Worm (Caenorhabditis elegans) whole organism, early embryonic: ENCODE results near the gene gos-28.

Experiments used
- B0310.2 ChIP-seq: sonication (generic microtip); optimal IDR thresholded peaks from 2 replicates; lab custom pipeline; 2016; ENCODE audit warnings: mild to moderate bottlenecking, missing genetic modification characterization, missing compliant biosample characterization
- F13C5.2 ChIP-seq: sonication (generic microtip); optimal IDR thresholded peaks from 2 replicates; lab custom pipeline; 2017; ENCODE audit warnings: mild to moderate bottlenecking, missing genetic modification characterization, inconsistent platforms, missing compliant biosample characterization
- aly-1 ChIP-seq: sonication (generic microtip); optimal IDR thresholded peaks from 2 replicates; lab custom pipeline; 2016; ENCODE audit warnings: missing genetic modification characterization, missing compliant biosample characterization
- ama-1 ChIP-seq: fragments of 150-350 bp; optimal IDR thresholded peaks from 2 replicates; lab custom pipeline; 2014
- ceh-13 ChIP-seq: fragments of 200-800 bp; sonication (Bioruptor generic); optimal IDR thresholded peaks from 2 replicates; lab custom pipeline; 2018; ENCODE audit warnings: mild to moderate bottlenecking, missing genetic modification characterization, missing compliant biosample characterization
- ceh-36 ChIP-seq: sonication (generic microtip); optimal IDR thresholded peaks from 2 replicates; lab custom pipeline; 2016; ENCODE audit warnings: missing genetic modification characterization, inconsistent platforms, missing compliant biosample characterization
- ets-7 ChIP-seq: sonication (generic microtip); optimal IDR thresholded peaks from 2 replicates; lab custom pipeline; 2016; ENCODE audit warnings: missing genotype, missing genetic modification characterization, missing compliant biosample characterization
- flt-1 ChIP-seq: fragments of 200-800 bp; sonication (Bioruptor generic); IDR thresholded peaks from 2 replicates; pipeline ENCODE4 v1.3.6; 2022; ENCODE audit warnings: missing genetic modification characterization, missing compliant biosample characterization
- hmbx-1 ChIP-seq: sonication (generic microtip); optimal IDR thresholded peaks from 2 replicates; lab custom pipeline; 2016; ENCODE audit warnings: mild to moderate bottlenecking, missing genetic modification characterization, missing compliant biosample characterization
- hmg-4 ChIP-seq: fragments of 200-800 bp; sonication (Bioruptor generic); optimal IDR thresholded peaks from 2 replicates; lab custom pipeline; 2018; ENCODE audit warnings: mild to moderate bottlenecking, missing genetic modification characterization, missing compliant biosample characterization
- hnd-1 ChIP-seq: sonication (generic microtip); optimal IDR thresholded peaks from 2 replicates; lab custom pipeline; 2016; ENCODE audit warnings: missing genetic modification characterization, missing compliant biosample characterization
- pes-1 ChIP-seq: fragments of 200-800 bp; sonication (Bioruptor generic); IDR thresholded peaks from 2 replicates; pipeline ENCODE4 v1.3.6; 2022; ENCODE audit warnings: missing genetic modification reagents, missing genetic modification characterization, missing compliant biosample characterization
- scrt-1 ChIP-seq: fragments of 200-800 bp; sonication (Bioruptor generic); IDR thresholded peaks from 2 replicates; pipeline ENCODE4 v1.3.6; 2022; ENCODE audit warnings: missing genetic modification characterization, missing compliant biosample characterization
- sea-1 ChIP-seq: fragments of 200-800 bp; sonication (Bioruptor generic); conservative IDR thresholded peaks from 2 replicates; pipeline ENCODE4 v1.3.6; 2022; ENCODE audit warnings: missing genetic modification characterization, missing compliant biosample characterization
- tbx-11 ChIP-seq: fragments of 200-800 bp; sonication (Bioruptor generic); IDR thresholded peaks from 2 replicates; pipeline ENCODE4 v1.3.6; 2022; ENCODE audit warnings: missing genetic modification characterization, missing compliant biosample characterization
- tbx-37 ChIP-seq: fragments of 200-800 bp; sonication (Bioruptor generic); conservative IDR thresholded peaks from 2 replicates; pipeline ENCODE4 v1.3.6; 2022; ENCODE audit warnings: missing genetic modification reagents, missing genetic modification characterization, missing compliant biosample characterization
- tra-4 ChIP-seq: sonication (generic microtip); optimal IDR thresholded peaks from 2 replicates; lab custom pipeline; 2017; ENCODE audit warnings: missing genetic modification characterization, missing compliant biosample characterization

Gene gos-28

DNA sequence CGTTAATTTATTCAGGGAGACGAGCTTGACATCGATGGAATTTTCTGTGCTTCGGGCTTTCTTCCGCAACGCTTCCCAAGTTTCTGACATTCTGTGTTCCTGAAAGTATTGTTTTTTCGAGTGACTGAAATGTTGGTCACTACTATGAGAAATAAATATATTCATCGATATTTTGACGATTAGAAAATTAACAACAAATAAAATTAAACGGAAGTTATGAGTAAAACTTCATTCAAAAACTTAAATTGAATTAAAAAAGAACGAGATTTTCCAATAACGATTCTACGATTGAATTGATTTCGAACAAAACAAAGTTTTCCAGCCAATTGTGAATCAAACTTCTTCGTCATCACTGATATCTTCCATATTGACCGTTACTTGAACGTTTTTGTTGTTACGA is at the start of gene gos-28:
TSS of gene gos-28 (minus strand) at position 101 of the 400 bp plus-strand sequence.
- TF ChIP-seq ets-7 (tag; lab: Kevin White, UChicago) = no peak

DNA sequence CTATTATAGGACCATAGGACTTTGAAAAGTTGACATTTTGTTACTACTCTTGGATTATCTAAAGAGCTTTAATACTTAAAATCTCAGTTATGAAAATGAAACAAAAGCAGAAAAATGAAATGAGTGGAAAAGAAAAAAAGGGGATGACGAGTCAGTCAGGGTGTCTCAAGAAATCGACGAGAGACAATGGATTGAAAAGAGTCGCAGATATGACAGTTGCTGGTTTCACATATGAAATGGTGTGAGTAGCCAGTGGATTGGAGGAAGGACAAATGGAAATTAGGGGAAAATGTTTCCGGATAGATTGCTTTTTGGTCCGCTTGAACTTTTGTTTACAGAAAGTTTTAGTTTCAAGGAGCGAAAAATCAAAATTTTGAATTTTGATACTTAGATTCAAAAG is 48.2 kb upstream of the gos-28 start:
- no peak for TF ChIP-seq ceh-13 (GFP tag; lab: Kevin White, UChicago)
- TF ChIP-seq tra-4 (tag; lab: Kevin White, UChicago) = no peak
- TF ChIP-seq pes-1 (GFP tag; lab: Robert Waterston, UW) = no peak
- no peak for TF ChIP-seq hmbx-1 (tag; lab: Kevin White, UChicago)
- no peak for TF ChIP-seq scrt-1
- TF ChIP-seq ceh-36 = no peak
- no peak for TF ChIP-seq F13C5.2 (tag; lab: Kevin White, UChicago)

DNA sequence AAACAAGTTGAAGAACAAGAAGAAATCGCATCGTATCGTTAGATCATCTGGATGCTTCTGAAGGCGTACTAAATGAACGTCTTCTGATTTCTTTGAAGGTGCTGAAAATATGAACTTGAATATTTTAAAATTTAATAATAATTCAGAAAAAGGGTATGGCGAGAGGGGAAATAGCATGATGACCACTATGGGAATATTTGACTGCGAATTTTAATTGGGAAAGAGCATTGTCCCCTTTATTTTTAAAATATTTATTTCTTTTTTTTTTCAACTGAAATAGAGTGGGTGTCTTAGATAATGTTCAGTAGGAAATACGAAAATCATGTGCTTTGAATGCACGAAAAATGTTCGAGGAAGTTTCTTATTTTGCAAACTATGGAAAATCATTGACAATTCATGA is 46.4 kb upstream of the gos-28 start, which contains the start of gene lgc-50:
TSS of gene lgc-50 (minus strand) at position 101 of the 400 bp plus-strand sequence.
- TF ChIP-seq tbx-37 (GFP tag; lab: Robert Waterston, UW) (no peak), B0310.2 (tag; lab: Kevin White, UChicago) (no peak), hmg-4 (GFP tag; lab: Kevin White, UChicago) (no peak), ama-1 (lab: Kevin White, UChicago) (no peak), aly-1 (tag; lab: Kevin White, UChicago) (no peak), ceh-36 (no peak), sea-1 (no peak), tra-4 (tag; lab: Kevin White, UChicago) (no peak)

DNA sequence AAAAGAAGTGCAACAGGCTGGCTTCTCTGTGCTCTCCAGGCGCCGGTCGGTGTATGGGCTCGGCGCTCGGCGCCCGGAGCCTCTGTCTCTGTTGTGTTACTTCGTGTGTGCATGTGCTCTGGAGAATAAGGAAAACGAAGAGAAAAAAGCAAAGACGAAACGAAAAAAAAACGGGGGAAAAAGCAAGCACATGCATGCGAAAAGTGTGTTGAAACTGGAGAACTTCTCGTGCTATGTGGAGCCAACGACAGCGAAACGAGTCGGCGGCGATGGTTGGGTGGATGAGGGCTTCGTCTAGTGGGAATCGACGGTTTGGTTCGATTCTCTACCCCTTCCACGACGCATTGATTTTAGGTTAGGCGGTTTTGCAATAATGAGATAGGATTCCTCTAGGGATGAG is 38.4 kb upstream of the gos-28 start:
- TF ChIP-seq pes-1 (GFP tag; lab: Robert Waterston, UW) = no peak
- no peak for TF ChIP-seq flt-1 (GFP tag; lab: Robert Waterston, UW)
- no peak for TF ChIP-seq scrt-1
- TF ChIP-seq ama-1 (lab: Kevin White, UChicago) = no peak
- no peak for TF ChIP-seq hnd-1 (tag; lab: Kevin White, UChicago)
- no peak for TF ChIP-seq ets-7 (tag; lab: Kevin White, UChicago)
- no peak for TF ChIP-seq F13C5.2 (tag; lab: Kevin White, UChicago)

DNA sequence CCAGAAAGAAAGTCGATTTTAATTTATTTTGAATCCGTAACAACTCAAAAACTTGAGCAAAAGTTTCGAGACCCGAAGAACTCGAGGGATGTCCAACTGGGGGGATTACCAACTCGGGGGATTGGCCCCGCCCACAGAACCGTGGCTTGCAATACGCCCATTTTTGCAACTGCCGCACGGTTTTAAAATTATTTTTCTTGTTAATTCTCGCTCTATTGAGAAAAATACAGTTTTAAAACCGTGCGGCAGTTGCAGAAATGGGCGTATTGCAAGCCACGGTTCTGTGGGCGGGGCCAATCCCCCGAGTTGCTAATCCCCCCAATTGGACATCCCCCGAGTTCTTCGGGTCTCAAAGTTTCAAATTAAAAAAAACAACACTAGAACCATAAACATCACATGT is 37.6 kb upstream of the gos-28 start:
- TF ChIP-seq pes-1 (GFP tag; lab: Robert Waterston, UW) = peak; percentile 44; the same call in 1 of the 2 replicates

DNA sequence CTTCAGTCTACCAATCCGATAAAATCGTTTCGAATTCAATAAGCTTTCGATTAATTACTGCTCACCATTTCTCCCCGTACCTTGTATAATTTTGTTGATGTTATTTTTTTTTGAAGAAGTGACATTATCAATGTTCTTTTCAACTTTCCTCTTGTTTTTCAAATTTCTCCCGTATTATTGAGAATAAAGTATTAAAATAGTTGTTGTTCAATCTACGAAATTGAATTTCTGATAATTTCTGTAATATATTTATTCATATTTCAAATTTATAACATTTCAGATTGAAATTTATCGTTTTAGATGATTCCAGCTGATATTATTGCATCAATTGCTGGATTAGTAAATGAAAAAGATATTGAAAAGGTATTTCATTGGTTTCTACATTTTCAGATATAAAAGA is 37.0 kb upstream of the gos-28 start, which contains the start of gene trd-1:
TSS of gene trd-1 (plus strand) at position 301 of the 400 bp plus-strand sequence.
- no peak for TF ChIP-seq ceh-13 (GFP tag; lab: Kevin White, UChicago)
- TF ChIP-seq pes-1 (GFP tag; lab: Robert Waterston, UW) = no peak
- TF ChIP-seq hnd-1 (tag; lab: Kevin White, UChicago) = no peak
- no peak for TF ChIP-seq aly-1 (tag; lab: Kevin White, UChicago)

DNA sequence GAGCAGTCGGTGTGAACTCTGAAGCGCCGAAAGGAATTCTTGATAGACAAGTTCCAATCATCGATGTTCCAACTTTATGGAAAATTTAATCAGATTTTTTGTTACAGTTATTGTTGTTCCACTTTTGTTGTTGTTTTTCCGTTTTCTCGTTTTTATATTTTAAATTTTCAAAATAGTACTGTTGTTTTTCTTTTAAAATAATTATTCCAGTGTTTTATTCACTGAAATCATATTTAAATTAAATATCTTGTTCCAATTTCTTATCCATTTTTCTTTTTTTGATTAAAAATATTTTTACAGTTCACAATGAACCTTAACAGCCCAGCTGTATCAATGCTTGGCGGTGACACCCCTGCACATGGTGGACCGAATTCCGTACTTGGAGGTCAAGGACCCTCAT is 34.8 kb upstream of the gos-28 start, which contains the start of gene tbp-1:
TSS of gene tbp-1 (plus strand) at position 301 of the 400 bp plus-strand sequence.
- TF ChIP-seq flt-1 (GFP tag; lab: Robert Waterston, UW) = no peak
- TF ChIP-seq F13C5.2 (tag; lab: Kevin White, UChicago) = no peak
- TF ChIP-seq pes-1 (GFP tag; lab: Robert Waterston, UW) = no peak
- TF ChIP-seq ceh-36 = no peak
- TF ChIP-seq aly-1 (tag; lab: Kevin White, UChicago) = no peak
- no peak for TF ChIP-seq B0310.2 (tag; lab: Kevin White, UChicago)
- TF ChIP-seq sea-1 = no peak
- no peak for TF ChIP-seq hnd-1 (tag; lab: Kevin White, UChicago)
- TF ChIP-seq scrt-1 = no peak

DNA sequence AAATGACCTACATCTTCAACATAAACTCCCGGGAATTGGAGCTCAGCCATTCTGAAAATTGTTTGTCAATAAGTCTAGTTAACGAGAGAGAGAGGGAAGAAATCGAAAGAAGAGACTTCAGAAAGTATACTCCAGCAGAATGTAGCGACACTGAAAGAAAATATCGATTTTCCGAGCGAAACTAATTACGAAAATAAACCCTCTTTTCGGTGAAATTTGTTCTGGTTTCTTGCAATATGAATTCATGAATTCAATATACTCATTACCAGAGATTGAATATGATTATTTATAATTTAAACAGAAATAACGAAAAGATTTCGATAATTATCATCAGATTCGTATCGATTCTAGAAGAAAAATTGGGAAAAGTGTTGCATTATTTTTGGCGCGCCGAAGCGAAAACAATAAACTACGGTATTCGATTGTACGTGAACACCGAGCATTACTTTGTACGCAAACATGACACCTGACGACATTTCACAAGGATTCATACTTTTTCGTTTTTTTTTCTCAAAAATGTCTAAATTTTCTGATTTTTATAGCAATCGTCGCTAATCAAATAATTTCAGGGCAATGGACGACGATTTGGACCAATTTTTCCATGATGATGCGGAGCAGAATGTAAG is 32.7 kb upstream of the gos-28 start, which contains the start of the genes hmg-4 and T20B12.3:
TSS of gene hmg-4 (minus strand) at position 51 of the 626 bp plus-strand sequence.
TSS of gene T20B12.3 (plus strand) at position 570 of the 626 bp plus-strand sequence.
- TF ChIP-seq F13C5.2 (tag; lab: Kevin White, UChicago) (peak; percentile 18), scrt-1 (no peak)

DNA sequence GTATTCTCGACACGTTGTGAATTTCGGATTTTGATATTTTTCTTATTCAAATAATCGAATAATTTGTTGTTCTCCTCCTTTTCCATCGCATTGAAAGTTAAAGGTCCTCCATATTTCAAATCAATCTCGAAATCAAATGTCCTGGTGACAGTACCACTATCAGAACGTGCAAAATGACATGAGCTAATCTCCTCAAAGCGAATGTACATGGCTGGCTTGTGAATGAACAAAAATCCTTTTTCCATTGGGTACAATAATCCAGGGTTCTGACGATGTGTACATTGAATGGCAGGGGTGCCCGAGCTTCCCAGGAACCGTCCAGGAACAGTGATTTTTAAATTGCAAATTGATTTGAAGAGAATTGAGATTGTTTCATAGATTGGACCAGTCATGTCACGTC is 31.1 kb upstream of the gos-28 start:
- no peak for TF ChIP-seq sea-1
- no peak for TF ChIP-seq ceh-36
- TF ChIP-seq B0310.2 (tag; lab: Kevin White, UChicago) = no peak
- no peak for TF ChIP-seq ama-1 (lab: Kevin White, UChicago)
- TF ChIP-seq hmg-4 (GFP tag; lab: Kevin White, UChicago) = no peak
- TF ChIP-seq ets-7 (tag; lab: Kevin White, UChicago) = no peak
- no peak for TF ChIP-seq tbx-11 (GFP tag; lab: Robert Waterston, UW)
- no peak for TF ChIP-seq tra-4 (tag; lab: Kevin White, UChicago)
- TF ChIP-seq tbx-37 (GFP tag; lab: Robert Waterston, UW) = no peak
